Worm (Caenorhabditis elegans) whole organism, young adult: ENCODE measurements around the gene srh-69.

Experiments
- B0336.3 ChIP-seq: fragments of 200-800 bp; sonication (Bioruptor generic); IDR thresholded peaks from 2 replicates; pipeline ENCODE4 v1.3.6; 2022; ENCODE audit warnings: missing genetic modification characterization, missing compliant biosample characterization
- K11D2.4 ChIP-seq: fragments of 200-800 bp; sonication (Bioruptor generic); IDR thresholded peaks from 2 replicates; pipeline ENCODE4 v1.3.6; 2022; ENCODE audit warnings: missing genetic modification reagents, missing genetic modification characterization, missing compliant biosample characterization
- T07F8.4 ChIP-seq: sonication (generic microtip); optimal IDR thresholded peaks from 2 replicates; lab custom pipeline; 2016; ENCODE audit warnings: mild to moderate bottlenecking, missing genetic modification characterization, moderate library complexity, missing compliant biosample characterization
- Y67H2A.10 ChIP-seq: fragments of 200-800 bp; sonication (Bioruptor generic); conservative IDR thresholded peaks from 2 replicates; pipeline ENCODE4 v1.3.6; 2022; ENCODE audit warnings: missing genetic modification reagents, missing genetic modification characterization, missing compliant biosample characterization
- ZK185.1 ChIP-seq: sonication (generic microtip); optimal IDR thresholded peaks from 2 replicates; lab custom pipeline; 2016; ENCODE audit warnings: mild to moderate bottlenecking, missing genetic modification characterization, missing compliant biosample characterization; ENCODE audit not compliant: poor library complexity, severe bottlenecking
- athp-1 ChIP-seq: sonication (generic microtip); optimal IDR thresholded peaks from 2 replicates; lab custom pipeline; 2017; ENCODE audit warnings: mild to moderate bottlenecking, missing genetic modification characterization, missing compliant biosample characterization
- attf-3 ChIP-seq: fragments of 200-800 bp; sonication (Bioruptor generic); conservative IDR thresholded peaks from 2 replicates; pipeline ENCODE4 v1.3.6; 2022; ENCODE audit warnings: missing genetic modification reagents, missing genetic modification characterization, missing compliant biosample characterization
- bed-1 ChIP-seq: fragments of 200-800 bp; sonication (Bioruptor generic); IDR thresholded peaks from 2 replicates; pipeline ENCODE4 v1.3.6; 2022; ENCODE audit warnings: missing genetic modification reagents, missing genetic modification characterization, missing compliant biosample characterization
- bed-2 ChIP-seq: fragments of 200-800 bp; sonication (Bioruptor generic); IDR thresholded peaks from 2 replicates; pipeline ENCODE4 v1.3.6; 2022; ENCODE audit warnings: missing genetic modification reagents, missing genetic modification characterization, missing compliant biosample characterization
- cebp-1 ChIP-seq, 2 experiments: fragments of 200-800 bp in 1 of 2; sonication (Bioruptor generic) in 1 of 2; sonication (generic microtip) in 1 of 2; IDR thresholded peaks in 1 of 2; optimal IDR thresholded peaks in 1 of 2; 2 replicates each; pipeline versions ENCODE4 v1.3.6 to Lab custom; 2017 to 2022; ENCODE audit warnings: missing compliant biosample characterization in 2 of 2, missing genetic modification characterization in 2 of 2, mild to moderate bottlenecking in 1 of 2, missing genetic modification reagents in 1 of 2, moderate library complexity in 1 of 2
- chd-7 ChIP-seq: sonication (generic microtip); optimal IDR thresholded peaks from 2 replicates; lab custom pipeline; 2016; ENCODE audit warnings: mild to moderate bottlenecking, missing genetic modification characterization, moderate library complexity, missing compliant biosample characterization
- die-1 ChIP-seq: sonication (generic microtip); optimal IDR thresholded peaks from 2 replicates; lab custom pipeline; 2016; ENCODE audit warnings: missing genotype, mild to moderate bottlenecking, missing genetic modification characterization, missing compliant biosample characterization
- egl-44 ChIP-seq: fragments of 200-800 bp; sonication (Bioruptor generic); IDR thresholded peaks from 2 replicates; pipeline ENCODE4 v1.3.6; 2022; ENCODE audit warnings: missing genetic modification reagents, missing genetic modification characterization, missing compliant biosample characterization
- ekl-4 ChIP-seq: fragments of 200-800 bp; sonication (Bioruptor generic); IDR thresholded peaks from 2 replicates; pipeline ENCODE4 v1.3.6; 2022; ENCODE audit warnings: missing genetic modification reagents, missing genetic modification characterization, missing compliant biosample characterization
- ets-4 ChIP-seq: fragments of 200-800 bp; sonication (Bioruptor generic); optimal IDR thresholded peaks from 2 replicates; lab custom pipeline; 2018; ENCODE audit warnings: mild to moderate bottlenecking, missing genetic modification characterization, missing compliant biosample characterization
- fkh-3 ChIP-seq: sonication (generic microtip); optimal IDR thresholded peaks from 2 replicates; lab custom pipeline; 2016; ENCODE audit warnings: mild to moderate bottlenecking, missing genetic modification characterization, missing compliant biosample characterization
- him-1 ChIP-seq: sonication (generic microtip); optimal IDR thresholded peaks from 2 replicates; lab custom pipeline; 2016; ENCODE audit warnings: missing genotype, missing genetic modification reagents, missing genetic modification characterization, missing compliant biosample characterization
- hmg-1.2 ChIP-seq: fragments of 200-800 bp; sonication (Bioruptor generic); IDR thresholded peaks from 2 replicates; pipeline ENCODE4 v1.3.6; 2022; ENCODE audit warnings: missing genetic modification reagents, missing genetic modification characterization, missing compliant biosample characterization
- hrde-1 ChIP-seq: sonication (generic microtip); optimal IDR thresholded peaks from 2 replicates; lab custom pipeline; 2016; ENCODE audit warnings: missing genetic modification characterization, mild to moderate bottlenecking, missing compliant biosample characterization, moderate library complexity, missing genotype, missing genetic modification reagents, borderline replicate concordance
- lin-26 ChIP-seq: fragments of 200-800 bp; sonication (Bioruptor generic); IDR thresholded peaks from 2 replicates; pipeline ENCODE4 v1.3.6; 2022; ENCODE audit warnings: missing genetic modification reagents, missing genetic modification characterization, missing compliant biosample characterization
- lin-54 ChIP-seq: fragments of 200-800 bp; sonication (Bioruptor generic); optimal IDR thresholded peaks from 2 replicates; lab custom pipeline; 2018; ENCODE audit warnings: mild to moderate bottlenecking, missing genetic modification characterization, missing compliant biosample characterization
- madf-10 ChIP-seq: sonication (generic microtip); optimal IDR thresholded peaks from 2 replicates; lab custom pipeline; 2016; ENCODE audit warnings: mild to moderate bottlenecking, missing genetic modification characterization, missing compliant biosample characterization
- madf-6 ChIP-seq: fragments of 200-800 bp; sonication (Bioruptor generic); IDR thresholded peaks from 2 replicates; pipeline ENCODE4 v1.3.6; 2022; ENCODE audit warnings: missing genetic modification reagents, missing genetic modification characterization, missing compliant biosample characterization
- nfya-1 ChIP-seq: sonication (generic microtip); optimal IDR thresholded peaks from 2 replicates; lab custom pipeline; 2017; ENCODE audit warnings: antibody characterized with exemption, missing compliant biosample characterization, missing genetic modification characterization, borderline replicate concordance; ENCODE audit not compliant: insufficient read depth
- nfya-2 ChIP-seq: fragments of 200-800 bp; sonication (Bioruptor generic); IDR thresholded peaks from 2 replicates; pipeline ENCODE4 v1.3.6; 2022; ENCODE audit warnings: missing genetic modification reagents, missing genetic modification characterization, missing compliant biosample characterization
- nfyb-1 ChIP-seq: fragments of 200-800 bp; sonication (Bioruptor generic); IDR thresholded peaks from 2 replicates; pipeline ENCODE4 v1.3.6; 2022; ENCODE audit warnings: missing genetic modification reagents, missing genetic modification characterization, missing compliant biosample characterization
- nhr-179 ChIP-seq: sonication (generic microtip); optimal IDR thresholded peaks from 2 replicates; lab custom pipeline; 2016; ENCODE audit warnings: mild to moderate bottlenecking, missing genetic modification characterization, missing compliant biosample characterization
- nhr-80 ChIP-seq: sonication (generic microtip); optimal IDR thresholded peaks from 2 replicates; lab custom pipeline; 2016; ENCODE audit warnings: missing genetic modification characterization, missing compliant biosample characterization
- nhr-90 ChIP-seq: sonication (generic microtip); optimal IDR thresholded peaks from 2 replicates; lab custom pipeline; 2016; ENCODE audit warnings: missing genotype, mild to moderate bottlenecking, missing genetic modification characterization, missing compliant biosample characterization
- rcor-1 ChIP-seq: fragments of 200-800 bp; sonication (Bioruptor generic); IDR thresholded peaks from 2 replicates; pipeline ENCODE4 v1.3.6; 2022; ENCODE audit warnings: missing genetic modification reagents, missing genetic modification characterization, missing compliant biosample characterization
- repo-1 ChIP-seq: sonication (generic microtip); optimal IDR thresholded peaks from 2 replicates; lab custom pipeline; 2017; ENCODE audit warnings: mild to moderate bottlenecking, missing genetic modification characterization, missing compliant biosample characterization
- snpc-1.3 ChIP-seq: sonication (generic microtip); optimal IDR thresholded peaks from 2 replicates; lab custom pipeline; 2017; ENCODE audit warnings: missing genetic modification characterization, mild to moderate bottlenecking, missing compliant biosample characterization, antibody characterized with exemption, moderate library complexity, missing genotype, missing genetic modification reagents; ENCODE audit not compliant: insufficient read depth
- somi-1 ChIP-seq: fragments of 200-800 bp; sonication (Bioruptor generic); optimal IDR thresholded peaks from 2 replicates; lab custom pipeline; 2018; ENCODE audit warnings: mild to moderate bottlenecking, missing genetic modification characterization, missing compliant biosample characterization
- sptf-2 ChIP-seq: fragments of 200-800 bp; sonication (Bioruptor generic); optimal IDR thresholded peaks from 2 replicates; lab custom pipeline; 2018; ENCODE audit warnings: mild to moderate bottlenecking, missing genetic modification characterization, missing compliant biosample characterization
- tbp1 ChIP-seq: fragments of 200-800 bp; sonication (Bioruptor generic); optimal IDR thresholded peaks from 2 replicates; lab custom pipeline; 2018; ENCODE audit warnings: mild to moderate bottlenecking, missing genetic modification characterization, missing compliant biosample characterization
- tlf-1 ChIP-seq: fragments of 200-800 bp; sonication (Bioruptor generic); optimal IDR thresholded peaks from 2 replicates; lab custom pipeline; 2018; ENCODE audit warnings: mild to moderate bottlenecking, missing genetic modification characterization, missing compliant biosample characterization
- unc-130 ChIP-seq: sonication (generic microtip); optimal IDR thresholded peaks from 2 replicates; lab custom pipeline; 2016; ENCODE audit warnings: missing genetic modification reagents, missing genetic modification characterization, missing compliant biosample characterization
- zim-3 ChIP-seq: sonication (generic microtip); optimal IDR thresholded peaks from 2 replicates; lab custom pipeline; 2017; ENCODE audit warnings: mild to moderate bottlenecking, missing genetic modification characterization, moderate library complexity, missing compliant biosample characterization
- ztf-18 ChIP-seq: sonication (generic microtip); optimal IDR thresholded peaks from 2 replicates; lab custom pipeline; 2016; ENCODE audit warnings: missing genotype, mild to moderate bottlenecking, missing genetic modification characterization, missing compliant biosample characterization
- ztf-26 ChIP-seq: sonication (generic microtip); optimal IDR thresholded peaks from 2 replicates; lab custom pipeline; 2017; ENCODE audit warnings: missing genetic modification characterization, missing compliant biosample characterization
- ztf-28 ChIP-seq: fragments of 200-800 bp; sonication (Bioruptor generic); IDR thresholded peaks from 2 replicates; pipeline ENCODE4 v1.3.6; 2022; ENCODE audit warnings: missing genetic modification reagents, missing genetic modification characterization, missing compliant biosample characterization

The srh-69 gene

ce11 chrII:12549613-12550012 lies 35.1 kb upstream of the srh-69 start:
- no peak for TF ChIP-seq bed-2

- no peak for TF ChIP-seq nfya-2
- TF ChIP-seq ztf-28 (GFP tag; lab: Robert Waterston, UW), result no peak
- TF ChIP-seq T07F8.4 (tag; lab: Kevin White, UChicago), result no peak
- TF ChIP-seq bed-1 (GFP tag; lab: Robert Waterston, UW), result no peak
- no peak for TF ChIP-seq cebp-1 (GFP tag; IDR thresholded peaks at IDR 0.05; lab: Robert Waterston, UW)
- TF ChIP-seq cebp-1 (tag; optimal IDR thresholded peaks at IDR 0.05; lab: Kevin White, UChicago), result no peak
- no peak for TF ChIP-seq B0336.3 (GFP tag; lab: Robert Waterston, UW)
- no peak for TF ChIP-seq snpc-1.3 (tag; lab: Kevin White, UChicago)
- TF ChIP-seq him-1 (tag; lab: Kevin White, UChicago), result no peak
- no peak for TF ChIP-seq lin-54 (GFP tag; lab: Kevin White, UChicago)
- no peak for TF ChIP-seq chd-7 (tag; lab: Kevin White, UChicago)
- TF ChIP-seq egl-44 (GFP tag; lab: Robert Waterston, UW), result no peak
- no peak for TF ChIP-seq ZK185.1 (tag; lab: Kevin White, UChicago)
- TF ChIP-seq attf-3 (GFP tag; lab: Robert Waterston, UW), result no peak
- no peak for TF ChIP-seq hmg-1.2 (GFP tag; lab: Robert Waterston, UW)
- TF ChIP-seq nfya-1 (tag; lab: Kevin White, UChicago), result no peak
Measured at ce11 chrII:12547547-12547946, 33.0 kb upstream of the srh-69 start, which contains the start of gene F49C5.16. Gene F49C5.16, plus strand, starts transcription at chrII:12547847.

ce11 chrII:12546413-12546812 lies 31.9 kb upstream of the srh-69 start, which contains the start of the genes F49C5.5 and F49C5.10:
Gene F49C5.5, minus strand, starts transcription at chrII:12546513.
Gene F49C5.10, plus strand, starts transcription at chrII:12546756.
- TF ChIP-seq Y67H2A.10 (GFP tag; lab: Robert Waterston, UW), result no peak
- TF ChIP-seq nfyb-1, result no peak

ce11 chrII:12544533-12544932 lies 30.0 kb upstream of the srh-69 start, which contains the start of gene F49C5.9:
Gene F49C5.9, minus strand, starts transcription at chrII:12544633.
- TF ChIP-seq ets-4 (no peak), ztf-26 (tag; lab: Kevin White, UChicago) (no peak)

- TF ChIP-seq nhr-90 (tag; lab: Kevin White, UChicago), result peak; percentile 67
- TF ChIP-seq madf-6 (GFP tag; lab: Robert Waterston, UW), result peak; percentile 41
- peak; percentile 69 for TF ChIP-seq die-1 (tag; lab: Kevin White, UChicago)
- TF ChIP-seq nhr-80 (tag; lab: Kevin White, UChicago), result peak; percentile 39
- TF ChIP-seq K11D2.4, result no peak
- TF ChIP-seq lin-26 (GFP tag; lab: Robert Waterston, UW), result peak; percentile 90
- TF ChIP-seq ekl-4 (GFP tag; lab: Robert Waterston, UW), result 0 out of 2 replicates have a peak, but pooled peaks have one; percentile 21
- peak; percentile 30; the same call in 1 of the 2 replicates for TF ChIP-seq egl-44 (GFP tag; lab: Robert Waterston, UW)
- TF ChIP-seq somi-1 (GFP tag; lab: Kevin White, UChicago), result no peak
- peak; percentile 37 for TF ChIP-seq madf-10 (tag; lab: Kevin White, UChicago)
- TF ChIP-seq tbp1 (GFP tag; lab: Kevin White, UChicago), result peak; percentile 84
- peak; percentile 27 for TF ChIP-seq fkh-3 (tag; lab: Kevin White, UChicago)
- TF ChIP-seq lin-54 (GFP tag; lab: Kevin White, UChicago), result peak; percentile 1
- TF ChIP-seq ztf-18 (tag; lab: Kevin White, UChicago), result peak; percentile 42
- no peak for TF ChIP-seq tlf-1 (GFP tag; lab: Kevin White, UChicago)
- 0 out of 2 replicates have a peak, but pooled peaks have one; percentile 34 for TF ChIP-seq rcor-1 (GFP tag; lab: Robert Waterston, UW)
- TF ChIP-seq athp-1 (tag; lab: Kevin White, UChicago), result peak; percentile 19
- TF ChIP-seq zim-3 (tag; lab: Kevin White, UChicago), result peak; percentile 35
- TF ChIP-seq unc-130 (GFP tag; lab: Kevin White, UChicago), result peak; percentile 5
- peak; percentile 67 for TF ChIP-seq hrde-1 (tag; lab: Kevin White, UChicago)
- TF ChIP-seq repo-1 (tag; lab: Kevin White, UChicago), result peak; percentile 45
- no peak for TF ChIP-seq sptf-2 (GFP tag; lab: Kevin White, UChicago)
- no peak for TF ChIP-seq nhr-179 (tag; lab: Kevin White, UChicago)
Measured at ce11 chrII:12542594-12542997, 28.1 kb upstream of the srh-69 start.
